Worm (Caenorhabditis elegans): ENCODE measurements around the gene M01F1.9.

DNA sequence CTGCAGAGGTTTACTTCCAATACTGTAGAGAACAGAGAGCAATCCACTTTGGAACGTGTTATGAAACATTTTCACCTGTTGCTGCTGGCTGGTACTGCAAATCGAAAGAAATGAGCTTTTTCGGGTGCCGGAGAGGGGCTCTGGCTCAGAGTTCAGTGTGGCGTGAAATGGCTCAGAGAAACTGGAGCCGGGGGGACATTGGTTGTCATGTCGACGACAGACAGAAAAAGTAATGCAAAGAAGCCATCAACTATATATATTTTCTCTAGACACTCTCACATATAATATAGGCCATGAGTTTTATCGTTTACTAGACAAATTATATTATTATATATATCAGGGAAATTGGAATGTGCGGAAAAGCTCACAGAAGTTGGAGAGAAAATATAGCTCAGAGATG is 38.5 kb upstream of the M01F1.9 start, which contains the start of gene cfap-20:
- no peak for TF ChIP-seq W03F9.2 (tag; optimal IDR thresholded peaks at IDR 0.05)
- no peak for TF ChIP-seq him-1 (tag; optimal IDR thresholded peaks at IDR 0.05)

Data from whole organism, L4/young adult.